Fruit fly (Drosophila melanogaster) S2 (cell line): Measurements from ENCODE around the gene CG10116.

Experiments
- CG8478 ChIP-seq: fragments of >200 bp; optimal IDR thresholded peaks from 2 replicates; lab custom pipeline; 2018
- CTCF ChIP-seq, 2 experiments: fragments of >200 bp; optimal IDR thresholded peaks; 2 replicates each; lab custom pipeline; 2018

Gene CG10116

dm6 chr3L:13457133-13457532 is at the start of gene CG10116:
Gene CG10116 (minus strand): TSS chr3L:13457238.
- no peak for TF ChIP-seq CG8478
- no peak for TF ChIP-seq CTCF (optimal IDR thresholded peaks at IDR 0.05; lab: Kevin White, UChicago)

dm6 chr3L:13503631-13504030 is 46.6 kb upstream of the CG10116 start:
- TF ChIP-seq CTCF (optimal IDR thresholded peaks at IDR 0.05; lab: Kevin White, UChicago) (no peak), CG8478 (no peak)

dm6 chr3L:13502484-13503109 is 45.6 kb upstream of the CG10116 start, which contains the start of gene Spt20:
Gene Spt20 (plus strand): TSS chr3L:13502707.
- peak; percentile 29 to 49 for TF ChIP-seq CTCF (optimal IDR thresholded peaks at IDR 0.05; lab: Kevin White, UChicago)
- no peak for TF ChIP-seq CG8478

- TF ChIP-seq CTCF (optimal IDR thresholded peaks at IDR 0.05; lab: Kevin White, UChicago) (no peak), CG8478 (no peak)
Measured at dm6 chr3L:13499932-13500719, 43.1 kb upstream of the CG10116 start.

dm6 chr3L:13499531-13499930 is 42.5 kb upstream of the CG10116 start:
- TF ChIP-seq CTCF (optimal IDR thresholded peaks at IDR 0.05; lab: Kevin White, UChicago) = no peak

- no peak for TF ChIP-seq CG8478
- TF ChIP-seq CTCF (optimal IDR thresholded peaks at IDR 0.05; lab: Kevin White, UChicago) = no peak
Measured at dm6 chr3L:13497720-13498355, 40.8 kb upstream of the CG10116 start.

- TF ChIP-seq CTCF (optimal IDR thresholded peaks at IDR 0.05; lab: Kevin White, UChicago) (no peak), CG8478 (no peak)
Measured at dm6 chr3L:13495065-13495464, 38.0 kb upstream of the CG10116 start.

dm6 chr3L:13494363-13495015 is 37.5 kb upstream of the CG10116 start:
- TF ChIP-seq CTCF (optimal IDR thresholded peaks at IDR 0.05; lab: Kevin White, UChicago) = no peak
- TF ChIP-seq CG8478 = no peak

- no peak for TF ChIP-seq CG8478
- no peak for TF ChIP-seq CTCF (optimal IDR thresholded peaks at IDR 0.05; lab: Kevin White, UChicago)
Measured at dm6 chr3L:13490689-13491348, 33.8 kb upstream of the CG10116 start.

- TF ChIP-seq CG8478 (no peak), CTCF (optimal IDR thresholded peaks at IDR 0.05; lab: Kevin White, UChicago) (no peak)
Measured at dm6 chr3L:13489193-13489752, 32.2 kb upstream of the CG10116 start.

- TF ChIP-seq CG8478 (no peak), CTCF (optimal IDR thresholded peaks at IDR 0.05; lab: Kevin White, UChicago) (no peak)
Measured at dm6 chr3L:13488129-13488876, 31.3 kb upstream of the CG10116 start.

- TF ChIP-seq CTCF (optimal IDR thresholded peaks at IDR 0.05; lab: Kevin White, UChicago) (no peak), CG8478 (no peak)
Measured at dm6 chr3L:13486860-13487404, 29.9 kb upstream of the CG10116 start.

dm6 chr3L:13486041-13486859 is 29.2 kb upstream of the CG10116 start, which contains the start of the genes Abp1 and Tgi:
Gene Abp1 (minus strand): TSS chr3L:13486280.
Gene Tgi (plus strand): TSS chr3L:13486797.
- TF ChIP-seq CTCF (optimal IDR thresholded peaks at IDR 0.05; lab: Kevin White, UChicago) (peak; percentile 58 to 59), CG8478 (no peak)
